Fruit fly (Drosophila melanogaster) whole organism, embryonic: Measurements from ENCODE around the gene MESR6.

Experiments used
- CG10979 ChIP-seq: fragments of 200-800 bp; sonication (Bioruptor generic); optimal IDR thresholded peaks from 2 replicates; lab custom pipeline; 2018; ENCODE audit warnings: missing biosample characterization, mild to moderate bottlenecking, missing genetic modification characterization, moderate library complexity
- CG11093 ChIP-seq: fragments of 200-800 bp; sonication (Bioruptor generic); IDR thresholded peaks from 3 replicates; pipeline ENCODE4 v1.3.6; 2022; ENCODE audit warnings: missing biosample characterization, missing genetic modification characterization
- CG13287 ChIP-seq: fragments of 200-800 bp; sonication (Bioruptor generic); IDR thresholded peaks from 2 replicates; pipeline ENCODE4 v1.3.6; 2022; ENCODE audit warnings: missing biosample characterization, missing genetic modification characterization; ENCODE audit not compliant: partially characterized antibody
- CG15073 ChIP-seq: fragments of 200-800 bp; sonication (Bioruptor generic); optimal IDR thresholded peaks from 2 replicates; lab custom pipeline; 2016; ENCODE audit warnings: missing biosample characterization, missing genetic modification characterization
- CG15601 ChIP-seq: fragments of 200-800 bp; sonication (Bioruptor generic); optimal IDR thresholded peaks from 3 replicates; lab custom pipeline; 2019; ENCODE audit warnings: missing biosample characterization, mild to moderate bottlenecking, missing genetic modification characterization, moderate library complexity
- CG2116 ChIP-seq: fragments of 200-800 bp; sonication (Bioruptor generic); optimal IDR thresholded peaks from 3 replicates; lab custom pipeline; 2018; ENCODE audit warnings: missing biosample characterization, mild to moderate bottlenecking, missing genetic modification characterization
- CG2120 ChIP-seq: fragments of 200-800 bp; sonication (Bioruptor generic); optimal IDR thresholded peaks from 3 replicates; lab custom pipeline; 2016; ENCODE audit warnings: missing biosample characterization, missing genetic modification characterization
- CG2712 ChIP-seq: fragments of 200-800 bp; optimal IDR thresholded peaks from 3 replicates; lab custom pipeline; 2019; ENCODE audit warnings: missing biosample characterization, mild to moderate bottlenecking, missing genetic modification characterization, moderate library complexity
- CG3407 ChIP-seq: fragments of 200-800 bp; sonication (Bioruptor generic); optimal IDR thresholded peaks from 2 replicates; lab custom pipeline; 2018; ENCODE audit warnings: missing biosample characterization, mild to moderate bottlenecking, missing genetic modification characterization
- CG3847 ChIP-seq: fragments of 200-800 bp; sonication (Bioruptor generic); IDR thresholded peaks from 2 replicates; pipeline ENCODE4 v1.3.6; 2022; ENCODE audit warnings: missing biosample characterization, missing genetic modification characterization
- CG4617 ChIP-seq: fragments of 200-800 bp; sonication (Bioruptor generic); optimal IDR thresholded peaks from 3 replicates; lab custom pipeline; 2016; ENCODE audit warnings: missing biosample characterization, missing genetic modification characterization, borderline replicate concordance
- CG6689 ChIP-seq: fragments of 200-800 bp; sonication (Bioruptor generic); IDR thresholded peaks from 2 replicates; pipeline ENCODE4 v1.3.6; 2022; ENCODE audit warnings: missing biosample characterization, missing genetic modification characterization
- CG8281 ChIP-seq: fragments of 200-800 bp; sonication (Bioruptor generic); optimal IDR thresholded peaks from 2 replicates; lab custom pipeline; 2018; ENCODE audit warnings: missing biosample characterization, mild to moderate bottlenecking, missing genetic modification characterization, moderate library complexity
- CG9876 ChIP-seq: fragments of 200-800 bp; sonication (Bioruptor generic); optimal IDR thresholded peaks from 2 replicates; lab custom pipeline; 2016; ENCODE audit warnings: missing biosample characterization, missing genetic modification characterization
- Camta ChIP-seq: fragments of 200-800 bp; sonication (Bioruptor generic); optimal IDR thresholded peaks from 2 replicates; lab custom pipeline; 2016; ENCODE audit warnings: missing biosample characterization, missing genetic modification characterization
- D19B ChIP-seq: fragments of 200-800 bp; sonication (Bioruptor generic); optimal IDR thresholded peaks from 2 replicates; lab custom pipeline; 2017; ENCODE audit warnings: missing biosample characterization, mild to moderate bottlenecking, missing genetic modification characterization
- Dad ChIP-seq: fragments of 200-800 bp; sonication (Bioruptor generic); optimal IDR thresholded peaks from 3 replicates; lab custom pipeline; 2016; ENCODE audit warnings: missing biosample characterization, missing genetic modification characterization
- Dbx ChIP-seq: fragments of 200-800 bp; sonication (Bioruptor generic); IDR thresholded peaks from 3 replicates; pipeline ENCODE4 v1.3.6; 2022; ENCODE audit warnings: missing biosample characterization, missing genetic modification characterization
- E2f2 ChIP-seq: fragments of 200-800 bp; sonication (Bioruptor generic); IDR thresholded peaks from 2 replicates; pipeline ENCODE4 v1.3.6; 2022; ENCODE audit warnings: missing biosample characterization, missing genetic modification characterization
- Elba2 ChIP-seq: fragments of 200-800 bp; sonication (Bioruptor generic); optimal IDR thresholded peaks from 3 replicates; lab custom pipeline; 2016; ENCODE audit warnings: missing biosample characterization, missing genetic modification characterization
- Ets97D ChIP-seq: fragments of 200-800 bp; sonication (Bioruptor generic); optimal IDR thresholded peaks from 3 replicates; lab custom pipeline; 2016; ENCODE audit warnings: missing biosample characterization, missing genetic modification characterization
- Gug ChIP-seq: fragments of 200-800 bp; sonication (Bioruptor generic); IDR thresholded peaks from 4 replicates; pipeline ENCODE4 v1.3.6; 2022; ENCODE audit warnings: missing biosample characterization, missing genetic modification characterization
- Hsf ChIP-seq: fragments of 200-800 bp; sonication (Bioruptor generic); optimal IDR thresholded peaks from 3 replicates; lab custom pipeline; 2016; ENCODE audit warnings: missing biosample characterization, missing genetic modification characterization
- MBD-R2 ChIP-seq: fragments of 200-800 bp; sonication (Bioruptor generic); IDR thresholded peaks from 2 replicates; pipeline ENCODE4 v1.3.6; 2022; ENCODE audit warnings: missing biosample characterization, missing genetic modification characterization
- Mad ChIP-seq: fragments of 200-800 bp; sonication (Bioruptor generic); optimal IDR thresholded peaks from 2 replicates; lab custom pipeline; 2016; ENCODE audit warnings: missing biosample characterization, missing genetic modification characterization
- NFAT ChIP-seq: fragments of 200-800 bp; sonication (Bioruptor generic); IDR thresholded peaks from 2 replicates; pipeline ENCODE4 v1.3.6; 2022; ENCODE audit warnings: missing biosample characterization, missing genetic modification characterization
- Opbp ChIP-seq: fragments of 200-800 bp; sonication (Bioruptor generic); IDR thresholded peaks from 3 replicates; pipeline ENCODE4 v1.3.6; 2022; ENCODE audit warnings: missing biosample characterization, missing genetic modification characterization; ENCODE audit not compliant: partially characterized antibody
- PHDP ChIP-seq: fragments of 200-800 bp; sonication (Bioruptor generic); optimal IDR thresholded peaks from 3 replicates; lab custom pipeline; 2018; ENCODE audit warnings: missing biosample characterization, mild to moderate bottlenecking, missing genetic modification characterization, moderate library complexity
- Xbp1 ChIP-seq: fragments of 200-800 bp; sonication (Bioruptor generic); optimal IDR thresholded peaks from 3 replicates; lab custom pipeline; 2016; ENCODE audit warnings: missing biosample characterization, mild to moderate bottlenecking, missing genetic modification characterization
- aop ChIP-seq: fragments of 200-800 bp; sonication (Bioruptor generic); IDR thresholded peaks from 2 replicates; pipeline ENCODE4 v1.3.6; 2022; ENCODE audit warnings: missing biosample characterization, missing genetic modification characterization
- az2 ChIP-seq: fragments of 200-800 bp; sonication (Bioruptor generic); optimal IDR thresholded peaks from 3 replicates; lab custom pipeline; 2016; ENCODE audit warnings: missing biosample characterization, missing genetic modification characterization
- bigmax ChIP-seq: fragments of 200-800 bp; sonication (Bioruptor generic); optimal IDR thresholded peaks from 2 replicates; lab custom pipeline; 2018; ENCODE audit warnings: missing biosample characterization, mild to moderate bottlenecking, missing genetic modification characterization
- crp ChIP-seq, 2 experiments: fragments of 200-800 bp; sonication (Bioruptor generic); optimal IDR thresholded peaks; 2 replicates in 1 of 2; 3 replicates in 1 of 2; lab custom pipeline; 2017; ENCODE audit warnings: missing biosample characterization in 2 of 2, missing genetic modification characterization in 2 of 2, mild to moderate bottlenecking in 1 of 2, moderate library complexity in 1 of 2
- eve ChIP-seq, 2 experiments: fragments of >200 bp; optimal IDR thresholded peaks; 2 replicates each; lab custom pipeline; 2017; ENCODE audit warnings: missing biosample characterization in 2 of 2, missing genetic modification characterization in 2 of 2
- gfzf ChIP-seq: fragments of 200-800 bp; sonication (Bioruptor generic); optimal IDR thresholded peaks from 2 replicates; lab custom pipeline; 2016; ENCODE audit warnings: missing biosample characterization, mild to moderate bottlenecking, missing genetic modification characterization, moderate library complexity
- kah ChIP-seq: fragments of 200-800 bp; sonication (Bioruptor generic); optimal IDR thresholded peaks from 2 replicates; lab custom pipeline; 2018; ENCODE audit warnings: missing biosample characterization, mild to moderate bottlenecking, missing genetic modification characterization
- luna ChIP-seq: fragments of 200-800 bp; sonication (Bioruptor generic); optimal IDR thresholded peaks from 2 replicates; lab custom pipeline; 2016; ENCODE audit warnings: missing biosample characterization, missing genetic modification characterization
- nmo ChIP-seq: fragments of 200-800 bp; sonication (Bioruptor generic); optimal IDR thresholded peaks from 2 replicates; lab custom pipeline; 2018; ENCODE audit warnings: missing biosample characterization, mild to moderate bottlenecking, missing genetic modification characterization, moderate library complexity
- org-1 ChIP-seq: fragments of 200-800 bp; sonication (Bioruptor generic); optimal IDR thresholded peaks from 2 replicates; lab custom pipeline; 2017; ENCODE audit warnings: missing biosample characterization, missing genetic modification characterization
- prd ChIP-seq, 3 experiments: fragments of >200 bp in 2 of 3; fragments of 200-800 bp in 1 of 3; sonication (Bioruptor generic) in 1 of 3; optimal IDR thresholded peaks in 2 of 3; IDR thresholded peaks in 1 of 3; 2 replicates in 2 of 3; 3 replicates in 1 of 3; pipeline versions ENCODE4 v1.3.6 to Lab custom; 2017 to 2022; ENCODE audit warnings: missing biosample characterization in 1 of 3, missing genetic modification characterization in 1 of 3
- pzg ChIP-seq: fragments of 200-800 bp; sonication (Bioruptor generic); optimal IDR thresholded peaks from 3 replicates; lab custom pipeline; 2018; ENCODE audit warnings: missing biosample characterization, mild to moderate bottlenecking, missing genetic modification characterization, moderate library complexity
- tll ChIP-seq, 2 experiments: fragments of 200-800 bp in 1 of 2; fragments of >200 bp in 1 of 2; sonication (Bioruptor generic) in 1 of 2; optimal IDR thresholded peaks; 2 replicates each; lab custom pipeline; 2017 to 2019; ENCODE audit warnings: missing biosample characterization in 2 of 2, missing genetic modification characterization in 2 of 2, mild to moderate bottlenecking in 1 of 2, moderate library complexity in 1 of 2
- toy ChIP-seq: fragments of 200-800 bp; sonication (Bioruptor generic); IDR thresholded peaks from 2 replicates; pipeline ENCODE4 v1.3.6; 2022; ENCODE audit warnings: missing biosample characterization, missing genetic modification characterization
- ttk ChIP-seq: fragments of 200-800 bp; sonication (Bioruptor generic); IDR thresholded peaks from 2 replicates; pipeline ENCODE4 v2.1.2; 2022; ENCODE audit warnings: missing biosample characterization, missing genetic modification characterization
- vfl ChIP-seq: fragments of 200-800 bp; sonication (Bioruptor generic); optimal IDR thresholded peaks from 2 replicates; lab custom pipeline; 2016; ENCODE audit warnings: missing biosample characterization, missing genetic modification characterization
- vnd ChIP-seq: fragments of 200-800 bp; sonication (Bioruptor generic); IDR thresholded peaks from 3 replicates; pipeline ENCODE4 v1.3.6; 2022; ENCODE audit warnings: missing biosample characterization, missing genetic modification characterization; ENCODE audit not compliant: partially characterized antibody
- yki ChIP-seq: fragments of >200 bp; optimal IDR thresholded peaks from 3 replicates; lab custom pipeline; 2018
- zen ChIP-seq: fragments of 200-800 bp; sonication (Bioruptor generic); optimal IDR thresholded peaks from 3 replicates; lab custom pipeline; 2018; ENCODE audit warnings: missing biosample characterization, mild to moderate bottlenecking, missing genetic modification characterization, moderate library complexity
- zfh1 ChIP-seq: fragments of 200-800 bp; sonication (Bioruptor generic); IDR thresholded peaks from 3 replicates; pipeline ENCODE4 v1.3.6; 2022; ENCODE audit warnings: missing biosample characterization, missing genetic modification characterization

MESR6 gene

dm6 chr3L:19097665-19098082 lies 5.2 kb downstream of the MESR6 start, which contains the start of the genes Naxd and CG14079 (continued):
- TF ChIP-seq crp (GFP tag; optimal IDR thresholded peaks at IDR 0.05; lab: Kevin White, UChicago) (no peak), CG10979 (peak; percentile 57), zen (no peak), Camta (GFP tag; lab: Kevin White, UChicago) (no peak), Gug (GFP tag; lab: Robert Waterston, UW) (peak; percentile 42; the same call in 1 of the 4 replicates), Elba2 (GFP tag; lab: Kevin White, UChicago) (no peak)

- TF ChIP-seq vnd (GFP tag; lab: Robert Waterston, UW) (no peak), toy (no peak), CG11093 (GFP tag; lab: Robert Waterston, UW) (no peak), Hsf (no peak), CG15601 (no peak), bigmax (GFP tag; lab: Kevin White, UChicago) (no peak), CG3407 (GFP tag; lab: Kevin White, UChicago) (no peak), Opbp (GFP tag; lab: Robert Waterston, UW) (peak; percentile 20; the same call in 1 of the 3 replicates), yki (no peak), kah (GFP tag; lab: Kevin White, UChicago) (no peak), luna (GFP tag; lab: Kevin White, UChicago) (no peak), CG9876 (GFP tag; lab: Kevin White, UChicago) (no peak), nmo (GFP tag; lab: Kevin White, UChicago) (peak; percentile 13), CG8281 (tag; lab: Kevin White, UChicago) (no peak), D19B (GFP tag; lab: Kevin White, UChicago) (no peak), eve (GFP tag; optimal IDR thresholded peaks at IDR 0.05; lab: Kevin White, UChicago) (no peak), vfl (GFP tag; lab: Kevin White, UChicago) (no peak), CG3847 (GFP tag; lab: Robert Waterston, UW) (0 out of 2 replicates have a peak, but pooled peaks have one; percentile 22), Dad (no peak), Elba2 (GFP tag; lab: Kevin White, UChicago) (peak; percentile 54), az2 (no peak), CG4617 (peak; percentile 70), tll (GFP tag; optimal IDR thresholded peaks at IDR 0.05; lab: Kevin White, UChicago) (no peak), org-1 (GFP tag; lab: Kevin White, UChicago) (no peak), gfzf (GFP tag; lab: Kevin White, UChicago) (peak; percentile 83), MBD-R2 (peak; percentile 90), prd (optimal IDR thresholded peaks at IDR 0.05; lab: Kevin White, UChicago) (no peak), prd (GFP tag; IDR thresholded peaks at IDR 0.05; lab: Robert Waterston, UW) (0 out of 3 replicates have a peak, but pooled peaks have one; percentile 7), Ets97D (GFP tag; lab: Kevin White, UChicago) (peak; percentile 56), PHDP (tag; lab: Kevin White, UChicago) (no peak), zfh1 (no peak), CG2116 (GFP tag; lab: Kevin White, UChicago) (peak; percentile 24), CG15073 (GFP tag; lab: Kevin White, UChicago) (no peak), Dbx (no peak), CG2120 (no peak), CG2712 (tag; lab: Kevin White, UChicago) (peak; percentile 7), pzg (GFP tag; lab: Kevin White, UChicago) (peak; percentile 72), Xbp1 (no peak), ttk (no peak), CG13287 (peak; percentile 59), CG6689 (GFP tag; lab: Robert Waterston, UW) (no peak), NFAT (GFP tag; lab: Robert Waterston, UW) (no peak), aop (no peak), E2f2 (peak; percentile 80), Mad (no peak)
Measured at dm6 chr3L:19100188-19100587, 7.7 kb downstream of the MESR6 start, which contains the start of gene Gem2. Gene Gem2 (minus strand): TSS chr3L:19100363.
